Fruit fly (Drosophila melanogaster): Measurements from ENCODE around the gene Adat1.

DNA sequence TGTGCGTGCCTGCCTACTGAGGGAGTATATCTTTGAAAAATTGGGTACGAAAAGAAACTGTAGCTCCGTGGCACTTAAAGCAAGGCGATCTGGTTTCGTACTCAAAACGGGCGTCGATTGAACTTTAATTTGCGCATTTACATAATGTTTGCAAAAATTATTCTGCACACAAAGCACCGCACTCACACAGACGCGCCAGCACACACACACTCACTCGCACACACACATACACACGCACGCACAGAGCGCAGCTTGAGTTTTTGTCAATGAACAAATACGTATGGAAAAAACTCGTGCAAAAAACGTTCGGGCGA is 31.5 kb downstream of the Adat1 start:
- TF ChIP-seq psq (optimal IDR thresholded peaks at IDR 0.05) = no peak
- TF ChIP-seq EcR (GFP tag; optimal IDR thresholded peaks at IDR 0.05) = no peak
- no peak for TF ChIP-seq usp (GFP tag; optimal IDR thresholded peaks at IDR 0.05)
- no peak for TF ChIP-seq Dll (optimal IDR thresholded peaks at IDR 0.05)
- TF ChIP-seq pan (optimal IDR thresholded peaks at IDR 0.05) = no peak
- no peak for TF ChIP-seq CG8478 (optimal IDR thresholded peaks at IDR 0.05)
